Worm (Caenorhabditis elegans) whole organism, young adult: ENCODE results near the gene rpi-2.

Source experiments
- Y67H2A.10 ChIP-seq: fragments of 200-800 bp; sonication (Bioruptor generic); conservative IDR thresholded peaks from 2 replicates; pipeline ENCODE4 v1.3.6; 2022; ENCODE audit warnings: missing genetic modification reagents, missing genetic modification characterization, missing compliant biosample characterization
- repo-1 ChIP-seq: sonication (generic microtip); optimal IDR thresholded peaks from 2 replicates; lab custom pipeline; 2017; ENCODE audit warnings: mild to moderate bottlenecking, missing genetic modification characterization, missing compliant biosample characterization

- TF ChIP-seq repo-1 (tag; lab: Kevin White, UChicago), result no peak
- no peak for TF ChIP-seq Y67H2A.10 (GFP tag; lab: Robert Waterston, UW)
These were observed 19.4 kb upstream of the rpi-2 start for ce11 chrIV:1691651-1692050.
